Worm (Caenorhabditis elegans) whole organism, L3 larva: ENCODE results near the gene npp-23.

Experiments used
- ZK546.5 ChIP-seq: sonication (generic microtip); optimal IDR thresholded peaks from 2 replicates; lab custom pipeline; 2017; ENCODE audit warnings: missing biosample characterization, missing genetic modification characterization
- aly-2 ChIP-seq: fragments of 150-350 bp; optimal IDR thresholded peaks from 2 replicates; lab custom pipeline; 2014; ENCODE audit warnings: missing biosample characterization, missing genetic modification characterization
- ceh-16 ChIP-seq: sonication (generic microtip); optimal IDR thresholded peaks from 2 replicates; lab custom pipeline; 2017; ENCODE audit warnings: missing biosample characterization, missing genetic modification characterization
- ceh-9 ChIP-seq: sonication (generic microtip); optimal IDR thresholded peaks from 2 replicates; lab custom pipeline; 2018; ENCODE audit warnings: missing biosample characterization, missing genetic modification characterization
- egl-27 ChIP-seq: sonication (generic microtip); optimal IDR thresholded peaks from 4 replicates; lab custom pipeline; 2017; ENCODE audit warnings: missing biosample characterization, missing genetic modification reagents, missing genetic modification characterization
- elt-3 ChIP-seq, 3 experiments: fragments of 150-350 bp in 1 of 3; sonication (generic microtip) in 2 of 3; optimal IDR thresholded peaks; 2 replicates in 2 of 3; 4 replicates in 1 of 3; lab custom pipeline; 2014 to 2017; ENCODE audit warnings: missing biosample characterization in 3 of 3, missing genetic modification characterization in 3 of 3
- jun-1 ChIP-seq: fragments of 150-350 bp; optimal IDR thresholded peaks from 2 replicates; lab custom pipeline; 2014; ENCODE audit warnings: missing biosample characterization, missing genetic modification reagents, missing genetic modification characterization
- lsy-12 ChIP-seq: sonication (generic microtip); optimal IDR thresholded peaks from 2 replicates; lab custom pipeline; 2016; ENCODE audit warnings: mild to moderate bottlenecking, missing genetic modification characterization, missing compliant biosample characterization
- nhr-25 ChIP-seq: sonication (generic microtip); optimal IDR thresholded peaks from 2 replicates; lab custom pipeline; 2017; ENCODE audit warnings: missing biosample characterization, missing genetic modification characterization
- nhr-28 ChIP-seq: fragments of 150-350 bp; optimal IDR thresholded peaks from 2 replicates; lab custom pipeline; 2014; ENCODE audit warnings: missing biosample characterization, missing genetic modification characterization
- sea-2 ChIP-seq: fragments of 150-350 bp; sonication (generic microtip); optimal IDR thresholded peaks from 4 replicates; lab custom pipeline; 2014; ENCODE audit warnings: missing biosample characterization, missing genetic modification reagents, missing genetic modification characterization
- unc-39 ChIP-seq: sonication (generic microtip); optimal IDR thresholded peaks from 4 replicates; lab custom pipeline; 2017; ENCODE audit warnings: missing biosample characterization, missing genetic modification characterization
- unc-62 ChIP-seq: fragments of 150-350 bp; sonication (generic microtip); optimal IDR thresholded peaks from 4 replicates; lab custom pipeline; 2014; ENCODE audit warnings: missing biosample characterization, missing genetic modification reagents, missing genetic modification characterization

DNA sequence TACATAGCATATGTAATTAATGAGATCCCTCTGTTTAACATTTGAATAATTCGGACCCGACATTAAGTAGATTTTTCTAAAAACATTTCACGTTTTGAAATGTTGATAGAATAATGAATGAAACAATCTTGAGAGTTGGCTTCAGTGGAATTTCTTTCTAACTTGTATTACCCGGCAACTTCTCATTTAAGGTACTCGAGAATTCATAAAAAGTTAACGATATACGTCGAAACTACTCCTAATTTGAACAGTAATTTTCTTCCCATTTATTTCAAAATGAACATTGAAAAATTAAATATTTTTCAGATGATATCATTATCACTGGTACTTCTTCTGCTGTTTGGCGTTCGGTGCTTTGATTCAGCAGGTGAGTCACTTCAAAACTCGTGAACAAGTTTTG lies 37.3 kb upstream of the npp-23 start, which contains the start of gene C27B7.7:
- no peak for TF ChIP-seq aly-2
- TF ChIP-seq elt-3 (tag; optimal IDR thresholded peaks at IDR 0.05; lab: Kevin White, UChicago): no peak
- TF ChIP-seq jun-1 (tag; lab: Kevin White, UChicago): no peak
- TF ChIP-seq unc-62 (GFP tag; lab: Kevin White, UChicago): no peak
- no peak for TF ChIP-seq unc-39
- no peak for TF ChIP-seq ZK546.5 (tag; lab: Kevin White, UChicago)
- TF ChIP-seq egl-27 (tag; lab: Kevin White, UChicago): no peak
- TF ChIP-seq ceh-16: no peak
- TF ChIP-seq sea-2 (GFP tag; lab: Kevin White, UChicago): no peak
- no peak for TF ChIP-seq nhr-25 (tag; lab: Kevin White, UChicago)
- TF ChIP-seq ceh-9: no peak
- TF ChIP-seq nhr-28 (tag; lab: Kevin White, UChicago): no peak
- no peak for TF ChIP-seq lsy-12 (tag; lab: Kevin White, UChicago)
